Worm (Caenorhabditis elegans): Measurements from ENCODE around the gene F44F4.15.

Gene F44F4.15

ce11 chrII:10870698-10871097 is 43.8 kb upstream of the F44F4.15 start (continued):
- TF ChIP-seq Y67H2A.10 (GFP tag; conservative IDR thresholded peaks at IDR 0.05) = no peak
- TF ChIP-seq attf-3 (GFP tag; conservative IDR thresholded peaks at IDR 0.05) = no peak
- no peak for TF ChIP-seq egrh-3 (GFP tag; IDR thresholded peaks at IDR 0.05)
- TF ChIP-seq nhr-179 (tag; optimal IDR thresholded peaks at IDR 0.05) = no peak
- no peak for TF ChIP-seq B0019.2 (GFP tag; conservative IDR thresholded peaks at IDR 0.05)
- TF ChIP-seq snpc-1.3 (tag; optimal IDR thresholded peaks at IDR 0.05; ENCODE audit: insufficient read depth) = no peak
- TF ChIP-seq Y95B8A.8 (GFP tag; IDR thresholded peaks at IDR 0.05) = peak; percentile 13; the same call in 1 of the 2 replicates
- TF ChIP-seq ztf-26 (tag; optimal IDR thresholded peaks at IDR 0.05) = no peak
- no peak for TF ChIP-seq dpl-1 (GFP tag; optimal IDR thresholded peaks at IDR 0.05)
- no peak for TF ChIP-seq hlh-26 (GFP tag; conservative IDR thresholded peaks at IDR 0.05)
- no peak for TF ChIP-seq K11D2.4 (GFP tag; IDR thresholded peaks at IDR 0.05)
- no peak for TF ChIP-seq B0261.1 (tag; optimal IDR thresholded peaks at IDR 0.05)
- no peak for TF ChIP-seq xnd-1 (tag; optimal IDR thresholded peaks at IDR 0.05)
- TF ChIP-seq C17E4.6 (GFP tag; IDR thresholded peaks at IDR 0.05) = no peak
- TF ChIP-seq F52B5.7 (tag; optimal IDR thresholded peaks at IDR 0.05) = no peak
- TF ChIP-seq sptf-2 (GFP tag; optimal IDR thresholded peaks at IDR 0.05) = no peak
- TF ChIP-seq ztf-25 (GFP tag; IDR thresholded peaks at IDR 0.05) = 0 out of 2 replicates have a peak, but pooled peaks have one; percentile 66
- TF ChIP-seq F57A8.1 (GFP tag; optimal IDR thresholded peaks at IDR 0.05) = no peak
- no peak for TF ChIP-seq pbrm-1 (GFP tag; IDR thresholded peaks at IDR 0.05)
- no peak for TF ChIP-seq hlh-12 (tag; optimal IDR thresholded peaks at IDR 0.05)
- no peak for TF ChIP-seq ztf-22 (GFP tag; optimal IDR thresholded peaks at IDR 0.05)
- no peak for TF ChIP-seq F57C9.4 (tag; optimal IDR thresholded peaks at IDR 0.05)
- TF ChIP-seq him-1 (tag; optimal IDR thresholded peaks at IDR 0.05) = no peak
- no peak for TF ChIP-seq nhr-120 (GFP tag; IDR thresholded peaks at IDR 0.05)
- peak; percentile 81; the same call in 1 of the 2 replicates for TF ChIP-seq ceh-58 (GFP tag; IDR thresholded peaks at IDR 0.05)

ce11 chrII:10872541-10872940 is 41.9 kb upstream of the F44F4.15 start, which contains the start of the genes cyn-4 and copz-1:
TSS of gene cyn-4 (minus strand) at chrII:10872611.
TSS of gene copz-1 (plus strand) at chrII:10872879.
- TF ChIP-seq zim-3 (tag; optimal IDR thresholded peaks at IDR 0.05) (no peak), mel-28 (tag; optimal IDR thresholded peaks at IDR 0.05; ENCODE audit: borderline replicate concordance) (no peak), ztf-3 (GFP tag; optimal IDR thresholded peaks at IDR 0.05) (no peak), dox-1 (GFP tag; IDR thresholded peaks at IDR 0.05) (peak; percentile 84), mxl-1 (tag; optimal IDR thresholded peaks at IDR 0.05) (no peak), K12H6.12 (tag; optimal IDR thresholded peaks at IDR 0.05) (peak; percentile 47), F33H1.4 (GFP tag; IDR thresholded peaks at IDR 0.05) (peak; percentile 93), attf-3 (GFP tag; conservative IDR thresholded peaks at IDR 0.05) (0 out of 2 replicates have a peak, but pooled peaks have one; percentile 47), madf-8 (GFP tag; conservative IDR thresholded peaks at IDR 0.05) (peak; percentile 39; the same call in 1 of the 2 replicates), ceh-100 (GFP tag; IDR thresholded peaks at IDR 0.05) (no peak), ceh-40 (GFP tag; IDR thresholded peaks at IDR 0.05) (no peak), somi-1 (GFP tag; optimal IDR thresholded peaks at IDR 0.05) (no peak), let-607 (tag; optimal IDR thresholded peaks at IDR 0.05) (peak in 1 of 2 experiments; percentile 72), dpff-1 (tag; optimal IDR thresholded peaks at IDR 0.05) (no peak), cebp-2 (GFP tag; IDR thresholded peaks at IDR 0.05) (no peak), hmg-20 (GFP tag; IDR thresholded peaks at IDR 0.05) (no peak), F39B2.1 (GFP tag; IDR thresholded peaks at IDR 0.05) (no peak), zfh-2 (GFP tag; conservative IDR thresholded peaks at IDR 0.05) (no peak), snpc-1.3 (tag; optimal IDR thresholded peaks at IDR 0.05; ENCODE audit: insufficient read depth) (peak; percentile 43), lsy-27 (tag; optimal IDR thresholded peaks at IDR 0.05; ENCODE audit: borderline replicate concordance, insufficient read depth) (no peak), pbrm-1 (GFP tag; IDR thresholded peaks at IDR 0.05) (no peak), hlh-26 (GFP tag; conservative IDR thresholded peaks at IDR 0.05) (no peak), hrde-1 (tag; optimal IDR thresholded peaks at IDR 0.05; ENCODE audit: borderline replicate concordance) (no peak), nfya-1 (tag; optimal IDR thresholded peaks at IDR 0.05; ENCODE audit: borderline replicate concordance, insufficient read depth) (no peak), ztf-22 (GFP tag; optimal IDR thresholded peaks at IDR 0.05) (no peak), ztf-6 (GFP tag; IDR thresholded peaks at IDR 0.05) (no peak), pha-4 (tag; optimal IDR thresholded peaks at IDR 0.05) (peak; percentile 5), hlh-12 (tag; optimal IDR thresholded peaks at IDR 0.05) (no peak), Y79H2A.3 (GFP tag; conservative IDR thresholded peaks at IDR 0.05) (no peak)
